Fruit fly (Drosophila melanogaster): Measurements from ENCODE around the gene Mst84B.

Gene Mst84B

dm6 chr3R:7089522-7090336 lies 27.8 kb downstream of the Mst84B start (continued):
- TF ChIP-seq klu (GFP tag; IDR thresholded peaks at IDR 0.05): no peak
- peak; percentile 70 for TF ChIP-seq grn (GFP tag; optimal IDR thresholded peaks at IDR 0.05)
- no peak for TF ChIP-seq CG9437 (GFP tag; optimal IDR thresholded peaks at IDR 0.05)
- TF ChIP-seq CG1603 (tag; optimal IDR thresholded peaks at IDR 0.05): no peak
- peak; percentile 93 for TF ChIP-seq D (optimal IDR thresholded peaks at IDR 0.05)
- TF ChIP-seq D (GFP tag; optimal IDR thresholded peaks at IDR 0.05): no peak
- TF ChIP-seq NC2α (GFP tag; optimal IDR thresholded peaks at IDR 0.05): no peak
- TF ChIP-seq CG31224 (GFP tag; IDR thresholded peaks at IDR 0.05): peak; percentile 65
- TF ChIP-seq CG2889 (GFP tag; IDR thresholded peaks at IDR 0.05): no peak
- no peak for TF ChIP-seq Atf3 (GFP tag; optimal IDR thresholded peaks at IDR 0.05)
- no peak for TF ChIP-seq ttk (GFP tag; IDR thresholded peaks at IDR 0.05)
- TF ChIP-seq Jarid2 (GFP tag; optimal IDR thresholded peaks at IDR 0.05): no peak
- no peak for TF ChIP-seq gce (GFP tag; IDR thresholded peaks at IDR 0.05)
- TF ChIP-seq Deaf1 (tag; optimal IDR thresholded peaks at IDR 0.05): no peak
- TF ChIP-seq CG11093 (GFP tag; IDR thresholded peaks at IDR 0.05): no peak
- TF ChIP-seq Usf (GFP tag; optimal IDR thresholded peaks at IDR 0.05): no peak
- no peak for TF ChIP-seq CG12942 (GFP tag; optimal IDR thresholded peaks at IDR 0.05)
- TF ChIP-seq NFAT (GFP tag; IDR thresholded peaks at IDR 0.05): no peak
- TF ChIP-seq CG6854 (GFP tag; optimal IDR thresholded peaks at IDR 0.05): no peak
- no peak for TF ChIP-seq CG8089 (GFP tag; optimal IDR thresholded peaks at IDR 0.05)
- TF ChIP-seq aop (GFP tag; IDR thresholded peaks at IDR 0.05): no peak
- no peak for TF ChIP-seq dmrt99B (tag; optimal IDR thresholded peaks at IDR 0.05)
- no peak for TF ChIP-seq CG7987 (GFP tag; optimal IDR thresholded peaks at IDR 0.05)
- TF ChIP-seq CG13296 (GFP tag; optimal IDR thresholded peaks at IDR 0.05): no peak
- TF ChIP-seq CG9727 (GFP tag; optimal IDR thresholded peaks at IDR 0.05): no peak
- no peak for TF ChIP-seq toy (GFP tag; IDR thresholded peaks at IDR 0.05)
- no peak for TF ChIP-seq CG8281 (tag; optimal IDR thresholded peaks at IDR 0.05)
- TF ChIP-seq CG15514 (GFP tag; optimal IDR thresholded peaks at IDR 0.05): peak; percentile 88
- TF ChIP-seq MTF-1 (GFP tag; optimal IDR thresholded peaks at IDR 0.05; ENCODE audit: borderline replicate concordance): no peak
- TF ChIP-seq CG8359 (GFP tag; optimal IDR thresholded peaks at IDR 0.05; ENCODE audit: borderline replicate concordance): no peak
- no peak for TF ChIP-seq al (GFP tag; IDR thresholded peaks at IDR 0.05)
- no peak for TF ChIP-seq CG4730 (GFP tag; IDR thresholded peaks at IDR 0.05)
- TF ChIP-seq Lpt (GFP tag; optimal IDR thresholded peaks at IDR 0.05): no peak
- no peak for TF ChIP-seq Dek (tag; optimal IDR thresholded peaks at IDR 0.05)
- no peak for TF ChIP-seq nau (GFP tag; optimal IDR thresholded peaks at IDR 0.05)
- TF ChIP-seq abd-A (tag; optimal IDR thresholded peaks at IDR 0.05): peak; percentile 29
- no peak for TF ChIP-seq seq (GFP tag; IDR thresholded peaks at IDR 0.05)
- TF ChIP-seq CG7928 (GFP tag; optimal IDR thresholded peaks at IDR 0.05): no peak
- no peak for TF ChIP-seq CG8765 (GFP tag; IDR thresholded peaks at IDR 0.05)
- no peak for TF ChIP-seq CG10274 (GFP tag; optimal IDR thresholded peaks at IDR 0.05)
- TF ChIP-seq dpn (GFP tag; optimal IDR thresholded peaks at IDR 0.05): no peak
- TF ChIP-seq CG30403 (GFP tag; optimal IDR thresholded peaks at IDR 0.05): no peak
- TF ChIP-seq shn (GFP tag; optimal IDR thresholded peaks at IDR 0.05): no peak
- no peak for TF ChIP-seq prd (optimal IDR thresholded peaks at IDR 0.05)
- TF ChIP-seq prd (GFP tag; IDR thresholded peaks at IDR 0.05): no peak
- TF ChIP-seq caup (GFP tag; optimal IDR thresholded peaks at IDR 0.05; ENCODE audit: severe bottlenecking): peak; percentile 3
- TF ChIP-seq maf-S (GFP tag; optimal IDR thresholded peaks at IDR 0.05): no peak
- no peak for TF ChIP-seq ash1 (GFP tag; optimal IDR thresholded peaks at IDR 0.05)
- no peak for TF ChIP-seq cwo (GFP tag; optimal IDR thresholded peaks at IDR 0.05)
- peak; percentile 77; the same call in 2 of the 3 replicates for TF ChIP-seq CG2199 (GFP tag; IDR thresholded peaks at IDR 0.05)
- no peak for TF ChIP-seq salm (tag; optimal IDR thresholded peaks at IDR 0.05)

Data from whole organism, embryonic.